Worm (Caenorhabditis elegans) whole organism, young adult: ENCODE measurements around the gene F32D8.7.

Experiments used
- B0336.3 ChIP-seq: fragments of 200-800 bp; sonication (Bioruptor generic); IDR thresholded peaks from 2 replicates; pipeline ENCODE4 v1.3.6; 2022; ENCODE audit warnings: missing genetic modification characterization, missing compliant biosample characterization
- F37B4.10 ChIP-seq: fragments of 200-800 bp; sonication (Bioruptor generic); IDR thresholded peaks from 2 replicates; pipeline ENCODE4 v1.3.6; 2022; ENCODE audit warnings: missing genetic modification characterization, missing compliant biosample characterization
- F49E8.2 ChIP-seq: sonication (generic microtip); optimal IDR thresholded peaks from 3 replicates; lab custom pipeline; 2017; ENCODE audit warnings: missing genetic modification characterization, mild to moderate bottlenecking, missing compliant biosample characterization, antibody characterized with exemption, moderate library complexity; ENCODE audit not compliant: insufficient read depth
- F55B11.4 ChIP-seq: sonication (generic microtip); optimal IDR thresholded peaks from 2 replicates; lab custom pipeline; 2016; ENCODE audit warnings: missing compliant biosample characterization, missing genetic modification characterization, borderline replicate concordance; ENCODE audit not compliant: insufficient read depth
- T07F8.4 ChIP-seq: sonication (generic microtip); optimal IDR thresholded peaks from 2 replicates; lab custom pipeline; 2016; ENCODE audit warnings: mild to moderate bottlenecking, missing genetic modification characterization, moderate library complexity, missing compliant biosample characterization
- Y67H2A.10 ChIP-seq: fragments of 200-800 bp; sonication (Bioruptor generic); conservative IDR thresholded peaks from 2 replicates; pipeline ENCODE4 v1.3.6; 2022; ENCODE audit warnings: missing genetic modification reagents, missing genetic modification characterization, missing compliant biosample characterization
- Y79H2A.3 ChIP-seq: fragments of 200-800 bp; sonication (Bioruptor generic); conservative IDR thresholded peaks from 2 replicates; pipeline ENCODE4 v1.3.6; 2022; ENCODE audit warnings: missing genetic modification reagents, missing genetic modification characterization, missing compliant biosample characterization
- ZK185.1 ChIP-seq: sonication (generic microtip); optimal IDR thresholded peaks from 2 replicates; lab custom pipeline; 2016; ENCODE audit warnings: mild to moderate bottlenecking, missing genetic modification characterization, missing compliant biosample characterization; ENCODE audit not compliant: poor library complexity, severe bottlenecking
- aptf-3 ChIP-seq: fragments of 200-800 bp; sonication (Bioruptor generic); IDR thresholded peaks from 2 replicates; pipeline ENCODE4 v1.3.6; 2022; ENCODE audit warnings: missing genetic modification characterization, missing compliant biosample characterization
- bed-2 ChIP-seq: fragments of 200-800 bp; sonication (Bioruptor generic); IDR thresholded peaks from 2 replicates; pipeline ENCODE4 v1.3.6; 2022; ENCODE audit warnings: missing genetic modification reagents, missing genetic modification characterization, missing compliant biosample characterization
- ceh-27 ChIP-seq: fragments of 200-800 bp; sonication (Bioruptor generic); optimal IDR thresholded peaks from 2 replicates; lab custom pipeline; 2018; ENCODE audit warnings: mild to moderate bottlenecking, missing genetic modification characterization, moderate library complexity, missing compliant biosample characterization
- ceh-79 ChIP-seq: sonication (generic microtip); optimal IDR thresholded peaks from 2 replicates; lab custom pipeline; 2017; ENCODE audit warnings: mild to moderate bottlenecking, missing genetic modification characterization, missing compliant biosample characterization
- die-1 ChIP-seq: sonication (generic microtip); optimal IDR thresholded peaks from 2 replicates; lab custom pipeline; 2016; ENCODE audit warnings: missing genotype, mild to moderate bottlenecking, missing genetic modification characterization, missing compliant biosample characterization
- ekl-4 ChIP-seq: fragments of 200-800 bp; sonication (Bioruptor generic); IDR thresholded peaks from 2 replicates; pipeline ENCODE4 v1.3.6; 2022; ENCODE audit warnings: missing genetic modification reagents, missing genetic modification characterization, missing compliant biosample characterization
- ets-4 ChIP-seq: fragments of 200-800 bp; sonication (Bioruptor generic); optimal IDR thresholded peaks from 2 replicates; lab custom pipeline; 2018; ENCODE audit warnings: mild to moderate bottlenecking, missing genetic modification characterization, missing compliant biosample characterization
- fkh-3 ChIP-seq: sonication (generic microtip); optimal IDR thresholded peaks from 2 replicates; lab custom pipeline; 2016; ENCODE audit warnings: mild to moderate bottlenecking, missing genetic modification characterization, missing compliant biosample characterization
- hmg-20 ChIP-seq: fragments of 200-800 bp; sonication (Bioruptor generic); IDR thresholded peaks from 2 replicates; pipeline ENCODE4 v1.3.6; 2022; ENCODE audit warnings: missing genetic modification reagents, missing genetic modification characterization, missing compliant biosample characterization
- hsf-1 ChIP-seq: fragments of 200-800 bp; sonication (Bioruptor generic); IDR thresholded peaks from 2 replicates; pipeline ENCODE4 v1.3.6; 2022; ENCODE audit warnings: missing genetic modification reagents, missing genetic modification characterization, missing compliant biosample characterization
- lag-1 ChIP-seq: fragments of 200-800 bp; sonication (Bioruptor generic); IDR thresholded peaks from 2 replicates; pipeline ENCODE4 v1.3.6; 2022; ENCODE audit warnings: missing genetic modification reagents, missing genetic modification characterization, missing compliant biosample characterization
- lin-35 ChIP-seq, 3 experiments: fragments of 150-350 bp in 2 of 3; sonication (generic microtip) in 1 of 3; optimal IDR thresholded peaks; 2 replicates each; lab custom pipeline; 2014 to 2018; ENCODE audit warnings: missing biosample characterization in 3 of 3, missing genetic modification characterization in 3 of 3, missing genetic modification reagents in 3 of 3
- madf-10 ChIP-seq: sonication (generic microtip); optimal IDR thresholded peaks from 2 replicates; lab custom pipeline; 2016; ENCODE audit warnings: mild to moderate bottlenecking, missing genetic modification characterization, missing compliant biosample characterization
- mel-28 ChIP-seq: sonication (generic microtip); optimal IDR thresholded peaks from 2 replicates; lab custom pipeline; 2016; ENCODE audit warnings: borderline replicate concordance, mild to moderate bottlenecking, missing genetic modification characterization, missing compliant biosample characterization
- mes-4 ChIP-seq: sonication (generic microtip); optimal IDR thresholded peaks from 2 replicates; lab custom pipeline; 2016; ENCODE audit warnings: missing genotype, missing genetic modification characterization, missing compliant biosample characterization
- nhr-80 ChIP-seq: sonication (generic microtip); optimal IDR thresholded peaks from 2 replicates; lab custom pipeline; 2016; ENCODE audit warnings: missing genetic modification characterization, missing compliant biosample characterization
- pha-4 ChIP-seq: fragments of 150-350 bp; sonication (generic microtip); optimal IDR thresholded peaks from 2 replicates; lab custom pipeline; 2014; ENCODE audit warnings: missing biosample characterization, missing genetic modification reagents, missing genetic modification characterization
- snpc-1.1 ChIP-seq: sonication (generic microtip); optimal IDR thresholded peaks from 2 replicates; lab custom pipeline; 2017; ENCODE audit warnings: missing genetic modification characterization, mild to moderate bottlenecking, missing compliant biosample characterization, antibody characterized with exemption, moderate library complexity, missing genotype, missing genetic modification reagents; ENCODE audit not compliant: insufficient read depth
- ztf-18 ChIP-seq: sonication (generic microtip); optimal IDR thresholded peaks from 2 replicates; lab custom pipeline; 2016; ENCODE audit warnings: missing genotype, mild to moderate bottlenecking, missing genetic modification characterization, missing compliant biosample characterization
- ztf-25 ChIP-seq: fragments of 200-800 bp; sonication (Bioruptor generic); IDR thresholded peaks from 2 replicates; pipeline ENCODE4 v1.3.6; 2022; ENCODE audit warnings: missing genetic modification reagents, missing genetic modification characterization, missing compliant biosample characterization
- ztf-26 ChIP-seq: sonication (generic microtip); optimal IDR thresholded peaks from 2 replicates; lab custom pipeline; 2017; ENCODE audit warnings: missing genetic modification characterization, missing compliant biosample characterization
- ztf-3 ChIP-seq: fragments of 200-800 bp; sonication (Bioruptor generic); optimal IDR thresholded peaks from 2 replicates; lab custom pipeline; 2018; ENCODE audit warnings: mild to moderate bottlenecking, missing genetic modification characterization, missing compliant biosample characterization
- ztf-6 ChIP-seq: fragments of 200-800 bp; sonication (Bioruptor generic); IDR thresholded peaks from 2 replicates; pipeline ENCODE4 v1.3.6; 2022; ENCODE audit warnings: missing genetic modification reagents, missing genetic modification characterization, missing compliant biosample characterization

Gene F32D8.7

ce11 chrV:10923229-10923628 lies 25.0 kb downstream of the F32D8.7 start, which contains the start of gene F58B4.7:
Gene F58B4.7 (minus strand): TSS chrV:10923329.
- TF ChIP-seq ztf-25 (no peak), B0336.3 (no peak)

- TF ChIP-seq hsf-1 (GFP tag; lab: Robert Waterston, UW) (no peak), lin-35 (GFP tag; optimal IDR thresholded peaks at IDR 0.05; lab: Kevin White, UChicago) (no peak), ztf-18 (tag; lab: Kevin White, UChicago) (no peak), die-1 (tag; lab: Kevin White, UChicago) (no peak), ZK185.1 (tag; lab: Kevin White, UChicago) (no peak), ets-4 (GFP tag; lab: Kevin White, UChicago) (no peak), F37B4.10 (GFP tag; lab: Robert Waterston, UW) (no peak), ztf-25 (no peak), mel-28 (no peak), fkh-3 (tag; lab: Kevin White, UChicago) (no peak), ceh-27 (GFP tag; lab: Kevin White, UChicago) (no peak), lag-1 (no peak)
Observed at ce11 chrV:10924731-10925130, 26.5 kb downstream of the F32D8.7 start, which contains the start of gene F58B4.6. Gene F58B4.6 (plus strand): TSS chrV:10925031.

- TF ChIP-seq aptf-3 (GFP tag; lab: Robert Waterston, UW) (no peak), mes-4 (no peak), bed-2 (GFP tag; lab: Robert Waterston, UW) (no peak), ceh-79 (tag; lab: Kevin White, UChicago) (no peak)
Observed at ce11 chrV:10925658-10926057, 27.4 kb downstream of the F32D8.7 start.

ce11 chrV:10929511-10929910 lies 31.3 kb downstream of the F32D8.7 start, which contains the start of gene F58B4.3:
Gene F58B4.3 (plus strand): TSS chrV:10929811.
- no peak for TF ChIP-seq ztf-3 (GFP tag; lab: Kevin White, UChicago)
- TF ChIP-seq madf-10 (tag; lab: Kevin White, UChicago): no peak
- no peak for TF ChIP-seq Y79H2A.3 (GFP tag; lab: Robert Waterston, UW)
- TF ChIP-seq F49E8.2 (tag; lab: Kevin White, UChicago): no peak
- no peak for TF ChIP-seq T07F8.4 (tag; lab: Kevin White, UChicago)
- no peak for TF ChIP-seq F55B11.4
- TF ChIP-seq snpc-1.1 (tag; lab: Kevin White, UChicago): no peak

ce11 chrV:10931189-10931588 lies 33.0 kb downstream of the F32D8.7 start, which contains the start of gene scvp-1:
Gene scvp-1 (minus strand): TSS chrV:10931289.
- TF ChIP-seq pha-4 (tag; lab: Kevin White, UChicago) (no peak), ztf-26 (no peak), ztf-18 (tag; lab: Kevin White, UChicago) (no peak), ztf-6 (no peak), ekl-4 (no peak), lin-35 (GFP tag; optimal IDR thresholded peaks at IDR 0.05; lab: Kevin White, UChicago) (no peak), hmg-20 (GFP tag; lab: Robert Waterston, UW) (no peak)

- TF ChIP-seq Y67H2A.10 (no peak), nhr-80 (tag; lab: Kevin White, UChicago) (peak; percentile 92)
Observed at ce11 chrV:10932411-10932810, 34.2 kb downstream of the F32D8.7 start, which contains the start of gene F58B4.5. Gene F58B4.5 (plus strand): TSS chrV:10932693.
